Fruit fly (Drosophila melanogaster) whole organism: ENCODE results near the gene Alg2.

Experiments used
- Dll ChIP-seq: fragments of >200 bp; optimal IDR thresholded peaks from 2 replicates; lab custom pipeline; 2017
- pan ChIP-seq: fragments of >200 bp; optimal IDR thresholded peaks from 2 replicates; lab custom pipeline; 2017
- psq ChIP-seq: fragments of >200 bp; optimal IDR thresholded peaks from 2 replicates; lab custom pipeline; 2017

DNA sequence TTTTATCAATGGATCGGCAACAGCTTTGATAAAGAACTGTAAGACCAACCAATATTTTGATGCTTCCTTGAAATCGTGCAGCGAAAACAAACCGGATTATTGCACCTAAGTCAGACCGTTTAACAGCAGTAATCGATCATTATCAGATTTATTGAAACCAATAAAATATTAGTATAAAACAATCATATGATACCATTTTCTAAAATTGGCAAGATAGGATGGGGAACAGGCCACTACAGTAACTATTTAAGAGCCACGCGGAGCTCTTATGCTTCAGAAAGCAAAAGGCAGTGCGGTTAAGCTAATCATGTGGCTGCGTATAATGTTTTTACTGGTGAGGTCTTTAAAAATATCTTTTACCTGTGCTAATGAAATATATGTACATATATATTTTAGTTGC is 42.8 kb downstream of the Alg2 start, which contains the start of gene CG32284:
- TF ChIP-seq Dll (lab: Kevin White, UChicago) (no peak), psq (lab: Kevin White, UChicago) (no peak), pan (lab: Kevin White, UChicago) (no peak)
